Worm (Caenorhabditis elegans) whole organism, L1 larva: ENCODE results near the gene dct-12.

Experiments
- C34B4.2 ChIP-seq: sonication (generic microtip); optimal IDR thresholded peaks from 2 replicates; lab custom pipeline; 2017; ENCODE audit warnings: mild to moderate bottlenecking, missing genetic modification characterization, missing compliant biosample characterization
- dpl-1 ChIP-seq, 3 experiments: fragments of 150-350 bp in 2 of 3; sonication (generic microtip) in 1 of 3; optimal IDR thresholded peaks; 2 replicates each; lab custom pipeline; 2014 to 2017; ENCODE audit warnings: missing biosample characterization in 3 of 3, missing genetic modification characterization in 3 of 3, missing genetic modification reagents in 3 of 3
- lin-15B ChIP-seq: fragments of 150-350 bp; sonication (generic microtip); optimal IDR thresholded peaks from 3 replicates; lab custom pipeline; 2014; ENCODE audit warnings: missing biosample characterization, missing genetic modification characterization

ce11 chrII:12401791-12402190, 30.5 kb downstream of the dct-12 start, which contains the start of gene sre-29:
- TF ChIP-seq lin-15B (no peak), C34B4.2 (tag; lab: Kevin White, UChicago) (no peak), dpl-1 (GFP tag; optimal IDR thresholded peaks at IDR 0.05; lab: Kevin White, UChicago) (no peak)
